Worm (Caenorhabditis elegans) whole organism, late embryonic: Measurements from ENCODE around the gene T10H9.8.

ENCODE experiments used
- C08G9.2 ChIP-seq: sonication (generic microtip); optimal IDR thresholded peaks from 2 replicates; lab custom pipeline; 2016; ENCODE audit warnings: mild to moderate bottlenecking, missing genetic modification characterization, moderate library complexity, missing compliant biosample characterization
- F13H6.1 ChIP-seq: sonication (generic microtip); optimal IDR thresholded peaks from 2 replicates; lab custom pipeline; 2016; ENCODE audit warnings: missing genetic modification characterization, missing compliant biosample characterization
- K02D7.2 ChIP-seq: sonication (generic microtip); optimal IDR thresholded peaks from 2 replicates; lab custom pipeline; 2017; ENCODE audit warnings: mild to moderate bottlenecking, missing genetic modification characterization, missing compliant biosample characterization
- K09A11.1 ChIP-seq: sonication (generic microtip); optimal IDR thresholded peaks from 2 replicates; lab custom pipeline; 2017; ENCODE audit warnings: antibody characterized with exemption, mild to moderate bottlenecking, missing genetic modification characterization, missing compliant biosample characterization; ENCODE audit not compliant: insufficient read depth
- T23F11.4 ChIP-seq: fragments of 200-800 bp; sonication (Bioruptor generic); optimal IDR thresholded peaks from 2 replicates; lab custom pipeline; 2018; ENCODE audit warnings: mild to moderate bottlenecking, missing genetic modification characterization, missing compliant biosample characterization
- Y22D7AL.16 ChIP-seq: sonication (generic microtip); optimal IDR thresholded peaks from 2 replicates; lab custom pipeline; 2016; ENCODE audit warnings: missing genetic modification characterization, missing compliant biosample characterization
- ahr-1 ChIP-seq: sonication (generic microtip); optimal IDR thresholded peaks from 2 replicates; lab custom pipeline; 2016; ENCODE audit warnings: missing genetic modification characterization, missing compliant biosample characterization
- ama-1 ChIP-seq: fragments of 150-350 bp; optimal IDR thresholded peaks from 2 replicates; lab custom pipeline; 2014
- ceh-19 ChIP-seq: fragments of 200-800 bp; sonication (Bioruptor generic); optimal IDR thresholded peaks from 2 replicates; lab custom pipeline; 2018; ENCODE audit warnings: mild to moderate bottlenecking, missing genetic modification characterization, missing compliant biosample characterization
- ceh-2 ChIP-seq: sonication (generic microtip); optimal IDR thresholded peaks from 2 replicates; lab custom pipeline; 2016; ENCODE audit warnings: missing genotype, missing genetic modification characterization, missing compliant biosample characterization
- ceh-22 ChIP-seq: sonication (generic microtip); optimal IDR thresholded peaks from 2 replicates; lab custom pipeline; 2017; ENCODE audit warnings: missing biosample characterization, missing genetic modification characterization
- ceh-31 ChIP-seq: sonication (generic microtip); optimal IDR thresholded peaks from 2 replicates; lab custom pipeline; 2016; ENCODE audit warnings: missing genetic modification characterization, missing compliant biosample characterization
- ceh-45 ChIP-seq: fragments of 200-800 bp; sonication (Bioruptor generic); IDR thresholded peaks from 2 replicates; pipeline ENCODE4 v1.3.6; 2022; ENCODE audit warnings: missing genetic modification reagents, missing genetic modification characterization, missing compliant biosample characterization
- che-1 ChIP-seq: sonication (generic microtip); optimal IDR thresholded peaks from 2 replicates; lab custom pipeline; 2016; ENCODE audit warnings: mild to moderate bottlenecking, missing genetic modification characterization, missing compliant biosample characterization
- dmd-4 ChIP-seq: sonication (generic microtip); optimal IDR thresholded peaks from 2 replicates; lab custom pipeline; 2016; ENCODE audit warnings: borderline replicate concordance, missing genetic modification characterization, missing compliant biosample characterization
- dve-1 ChIP-seq: sonication (generic microtip); optimal IDR thresholded peaks from 2 replicates; lab custom pipeline; 2017; ENCODE audit warnings: antibody characterized with exemption, mild to moderate bottlenecking, missing genetic modification characterization, missing compliant biosample characterization
- elt-2 ChIP-seq: sonication (generic microtip); optimal IDR thresholded peaks from 2 replicates; lab custom pipeline; 2016; ENCODE audit warnings: missing genetic modification reagents, missing genetic modification characterization, missing compliant biosample characterization
- eyg-1 ChIP-seq: sonication (generic microtip); optimal IDR thresholded peaks from 2 replicates; lab custom pipeline; 2016; ENCODE audit warnings: missing genotype, missing genetic modification characterization, missing compliant biosample characterization
- fkh-10 ChIP-seq: fragments of 150-350 bp; optimal IDR thresholded peaks from 2 replicates; lab custom pipeline; 2014; ENCODE audit warnings: missing biosample characterization, missing genetic modification reagents, missing genetic modification characterization
- fkh-6 ChIP-seq: sonication (generic microtip); optimal IDR thresholded peaks from 2 replicates; lab custom pipeline; 2016; ENCODE audit warnings: missing genetic modification characterization, missing compliant biosample characterization
- hlh-15 ChIP-seq: sonication (generic microtip); optimal IDR thresholded peaks from 2 replicates; lab custom pipeline; 2016; ENCODE audit warnings: missing genetic modification characterization, missing compliant biosample characterization
- hlh-30 ChIP-seq: sonication (generic microtip); optimal IDR thresholded peaks from 2 replicates; lab custom pipeline; 2017; ENCODE audit warnings: antibody characterized with exemption, missing genetic modification characterization, missing compliant biosample characterization; ENCODE audit not compliant: insufficient read depth
- hlh-8 ChIP-seq: sonication (generic microtip); optimal IDR thresholded peaks from 2 replicates; lab custom pipeline; 2016; ENCODE audit warnings: missing genotype, missing genetic modification characterization, missing compliant biosample characterization
- madf-2 ChIP-seq: sonication (generic microtip); optimal IDR thresholded peaks from 2 replicates; lab custom pipeline; 2017; ENCODE audit warnings: missing genetic modification characterization, missing compliant biosample characterization
- mec-3 ChIP-seq: sonication (generic microtip); optimal IDR thresholded peaks from 2 replicates; lab custom pipeline; 2016; ENCODE audit warnings: borderline replicate concordance, missing genetic modification characterization, missing compliant biosample characterization
- pag-3 ChIP-seq: sonication (generic microtip); optimal IDR thresholded peaks from 2 replicates; lab custom pipeline; 2016; ENCODE audit warnings: missing compliant biosample characterization, missing genetic modification characterization, borderline replicate concordance
- pat-9 ChIP-seq: fragments of 200-800 bp; sonication (Bioruptor generic); optimal IDR thresholded peaks from 2 replicates; lab custom pipeline; 2018; ENCODE audit warnings: mild to moderate bottlenecking, missing genetic modification characterization, moderate library complexity, missing compliant biosample characterization
- pha-2 ChIP-seq: sonication (generic microtip); optimal IDR thresholded peaks from 2 replicates; lab custom pipeline; 2017; ENCODE audit warnings: mild to moderate bottlenecking, missing genetic modification characterization, missing compliant biosample characterization
- pha-4 ChIP-seq: fragments of 150-350 bp; optimal IDR thresholded peaks from 2 replicates; lab custom pipeline; 2018; ENCODE audit warnings: missing biosample characterization, missing genetic modification reagents, missing genetic modification characterization
- sox-2 ChIP-seq: fragments of 200-800 bp; sonication (Bioruptor generic); IDR thresholded peaks from 2 replicates; pipeline ENCODE4 v1.3.6; 2022; ENCODE audit warnings: missing genetic modification reagents, missing genetic modification characterization, missing compliant biosample characterization
- sox-4 ChIP-seq: sonication (generic microtip); optimal IDR thresholded peaks from 2 replicates; lab custom pipeline; 2017; ENCODE audit warnings: mild to moderate bottlenecking, missing genetic modification characterization, inconsistent platforms, missing compliant biosample characterization
- syd-9 ChIP-seq: sonication (generic microtip); optimal IDR thresholded peaks from 2 replicates; lab custom pipeline; 2016; ENCODE audit warnings: mild to moderate bottlenecking, missing genetic modification characterization, moderate library complexity, missing compliant biosample characterization
- tbx-2 ChIP-seq: sonication (generic microtip); optimal IDR thresholded peaks from 2 replicates; lab custom pipeline; 2016; ENCODE audit warnings: missing genetic modification characterization, missing compliant biosample characterization
- tbx-7 ChIP-seq: sonication (generic microtip); optimal IDR thresholded peaks from 2 replicates; lab custom pipeline; 2016; ENCODE audit warnings: missing genotype, missing genetic modification characterization, missing compliant biosample characterization
- unc-3 ChIP-seq, 2 experiments: fragments of 200-800 bp in 1 of 2; sonication (Bioruptor generic) in 1 of 2; sonication (generic microtip) in 1 of 2; conservative IDR thresholded peaks in 1 of 2; optimal IDR thresholded peaks in 1 of 2; 2 replicates each; pipeline versions ENCODE4 v1.3.6 to Lab custom; 2016 to 2022; ENCODE audit warnings: missing compliant biosample characterization in 2 of 2, missing genetic modification characterization in 2 of 2, missing genetic modification reagents in 1 of 2
- unc-42 ChIP-seq: sonication (generic microtip); optimal IDR thresholded peaks from 2 replicates; lab custom pipeline; 2016; ENCODE audit warnings: missing genotype, missing genetic modification characterization, missing compliant biosample characterization
- unc-86 ChIP-seq: sonication (generic microtip); optimal IDR thresholded peaks from 2 replicates; lab custom pipeline; 2016; ENCODE audit warnings: missing genetic modification characterization, missing compliant biosample characterization
- ztf-16 ChIP-seq: sonication (generic microtip); optimal IDR thresholded peaks from 2 replicates; lab custom pipeline; 2017; ENCODE audit warnings: missing genetic modification characterization, missing compliant biosample characterization

The T10H9.8 gene

DNA sequence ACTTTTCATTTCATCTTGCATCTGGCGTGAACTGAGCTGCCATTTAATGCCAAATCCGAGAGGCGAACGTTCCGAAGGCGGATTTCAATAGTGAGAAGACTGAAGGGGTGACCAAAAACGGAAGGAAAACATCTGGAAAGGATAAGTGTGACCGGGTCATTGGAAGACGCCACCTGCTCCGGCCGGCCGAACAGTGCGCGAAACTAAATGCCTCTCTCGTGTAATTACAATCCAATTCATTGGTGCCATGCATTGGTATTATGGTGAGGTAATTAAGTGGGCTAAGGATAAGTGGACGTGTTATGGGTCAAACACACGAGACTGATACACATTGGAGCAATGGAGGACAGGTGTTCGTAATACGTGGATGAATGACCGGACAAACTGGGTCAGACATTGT lies 32.4 kb downstream of the T10H9.8 start:
- TF ChIP-seq K02D7.2: no peak
- TF ChIP-seq C08G9.2 (tag; lab: Kevin White, UChicago): no peak
- TF ChIP-seq ceh-22: no peak
- TF ChIP-seq sox-2 (GFP tag; lab: Robert Waterston, UW): peak; percentile 38
- TF ChIP-seq pat-9 (tag; lab: Kevin White, UChicago): no peak
- TF ChIP-seq unc-42: peak; percentile 43
- no peak for TF ChIP-seq elt-2
- TF ChIP-seq pag-3: no peak
- no peak for TF ChIP-seq ceh-19
- TF ChIP-seq hlh-30 (tag; lab: Kevin White, UChicago): no peak
- no peak for TF ChIP-seq ahr-1 (tag; lab: Kevin White, UChicago)
- TF ChIP-seq hlh-8: no peak
- TF ChIP-seq hlh-15 (tag; lab: Kevin White, UChicago): no peak
- TF ChIP-seq dmd-4: no peak
- no peak for TF ChIP-seq sox-4 (tag; lab: Kevin White, UChicago)
- TF ChIP-seq fkh-10: no peak
- TF ChIP-seq mec-3: no peak
- no peak for TF ChIP-seq syd-9
- no peak for TF ChIP-seq ama-1 (lab: Kevin White, UChicago)
- no peak for TF ChIP-seq ceh-45 (GFP tag; lab: Robert Waterston, UW)
- TF ChIP-seq K09A11.1: no peak
- TF ChIP-seq eyg-1 (tag; lab: Kevin White, UChicago): no peak
- no peak for TF ChIP-seq ztf-16 (tag; lab: Kevin White, UChicago)
- peak; percentile 40 for TF ChIP-seq ceh-31 (tag; lab: Kevin White, UChicago)

DNA sequence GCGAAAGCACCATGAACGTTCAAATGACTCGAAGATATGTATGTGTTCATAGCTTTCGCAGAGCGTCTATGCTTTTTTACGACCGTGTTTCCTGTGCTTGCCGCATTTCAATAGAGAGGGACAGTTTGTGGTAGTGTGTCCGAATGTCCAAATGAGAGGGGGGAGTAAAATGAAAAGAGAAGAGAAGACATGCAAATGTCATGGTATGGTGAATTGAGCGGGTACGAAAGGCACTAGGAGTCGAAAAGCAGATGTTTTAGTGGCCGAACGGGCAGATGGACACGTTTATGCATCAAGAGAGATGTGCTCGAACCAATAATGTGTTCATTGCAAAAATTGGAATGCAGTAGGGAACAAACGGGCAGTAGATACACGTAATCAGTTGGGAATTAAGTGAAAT lies 33.3 kb downstream of the T10H9.8 start:
- TF ChIP-seq madf-2 (no peak), T23F11.4 (GFP tag; lab: Kevin White, UChicago) (no peak), F13H6.1 (tag; lab: Kevin White, UChicago) (no peak), K02D7.2 (no peak), unc-86 (tag; lab: Kevin White, UChicago) (no peak), ztf-16 (tag; lab: Kevin White, UChicago) (no peak), unc-3 (GFP tag; conservative IDR thresholded peaks at IDR 0.05; lab: Robert Waterston, UW) (no peak), unc-3 (tag; optimal IDR thresholded peaks at IDR 0.05; lab: Kevin White, UChicago) (no peak), K09A11.1 (no peak), dve-1 (tag; lab: Kevin White, UChicago) (no peak), tbx-2 (no peak), Y22D7AL.16 (tag; lab: Kevin White, UChicago) (no peak)
- TF ChIP-seq, all 69 proteins: peak for 0

DNA sequence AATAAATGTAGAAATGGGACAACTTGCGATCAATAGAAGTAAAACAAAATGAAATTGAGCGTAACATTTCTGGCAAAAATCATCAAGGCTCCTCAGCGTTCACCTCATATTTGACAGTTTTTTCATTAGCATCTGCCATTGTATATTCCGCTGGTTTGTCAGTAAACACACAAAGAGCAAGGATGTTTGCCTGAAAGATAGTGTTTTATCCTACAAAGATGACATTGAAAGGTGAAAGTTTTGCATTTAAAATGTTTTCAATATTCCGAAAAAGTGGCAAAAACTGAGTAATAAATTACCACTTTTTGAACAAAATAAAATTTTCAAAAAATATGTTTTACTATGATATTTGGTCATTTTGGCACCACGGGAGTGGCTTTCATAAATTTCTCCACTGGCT lies 33.8 kb downstream of the T10H9.8 start:
- TF ChIP-seq dmd-4 (no peak), fkh-6 (no peak), hlh-15 (tag; lab: Kevin White, UChicago) (no peak), che-1 (tag; lab: Kevin White, UChicago) (no peak), ztf-16 (tag; lab: Kevin White, UChicago) (no peak), syd-9 (no peak), pha-2 (tag; lab: Kevin White, UChicago) (no peak), pha-4 (no peak), F13H6.1 (tag; lab: Kevin White, UChicago) (no peak), tbx-7 (tag; lab: Kevin White, UChicago) (no peak)

DNA sequence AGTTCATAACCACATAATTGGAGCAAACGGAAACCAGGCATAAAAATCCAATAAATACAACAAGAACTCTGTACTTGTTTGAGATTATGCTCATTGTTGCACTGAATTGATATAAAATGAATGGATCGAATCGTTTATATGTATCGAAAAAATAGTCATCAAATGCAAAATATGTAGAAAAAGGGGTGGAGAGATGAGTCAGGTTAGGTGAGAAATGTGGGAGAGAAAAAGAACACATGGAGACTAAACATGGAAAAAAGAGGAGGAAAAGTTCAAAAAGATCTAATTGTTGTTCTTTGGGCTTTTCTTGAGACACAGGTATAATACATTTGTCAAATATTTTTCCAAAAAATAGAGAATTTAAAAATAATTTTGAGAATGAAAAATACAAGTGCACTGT lies 36.2 kb downstream of the T10H9.8 start, which contains the start of gene K11G9.5:
TSS of gene K11G9.5 (minus strand) at position 101 of the 400 bp plus-strand sequence.
- TF ChIP-seq fkh-10: no peak
- TF ChIP-seq ceh-2 (tag; lab: Kevin White, UChicago): no peak
- TF ChIP-seq, all 69 proteins: peak for 0
